Worm (Caenorhabditis elegans) whole organism, late embryonic: ENCODE measurements around the gene R08D7.7.
A peak's percentile ranks its signal among the peaks of the same experiment; 100 is the strongest.
"Not testable (repeated sequence)": the region's sequence is repeated elsewhere in the genome, so short reads cannot be mapped to it uniquely, and the experiment has no call there.

Source experiments
- C08G9.2 ChIP-seq: sonication (generic microtip); optimal IDR thresholded peaks from 2 replicates; lab custom pipeline; 2016; ENCODE audit warnings: mild to moderate bottlenecking, missing genetic modification characterization, moderate library complexity, missing compliant biosample characterization
- T23F11.4 ChIP-seq: fragments of 200-800 bp; sonication (Bioruptor generic); optimal IDR thresholded peaks from 2 replicates; lab custom pipeline; 2018; ENCODE audit warnings: mild to moderate bottlenecking, missing genetic modification characterization, missing compliant biosample characterization
- Y22D7AL.16 ChIP-seq: sonication (generic microtip); optimal IDR thresholded peaks from 2 replicates; lab custom pipeline; 2016; ENCODE audit warnings: missing genetic modification characterization, missing compliant biosample characterization
- ahr-1 ChIP-seq: sonication (generic microtip); optimal IDR thresholded peaks from 2 replicates; lab custom pipeline; 2016; ENCODE audit warnings: missing genetic modification characterization, missing compliant biosample characterization
- ama-1 ChIP-seq: fragments of 150-350 bp; optimal IDR thresholded peaks from 2 replicates; lab custom pipeline; 2014
- ceh-14 ChIP-seq: sonication (generic microtip); optimal IDR thresholded peaks from 2 replicates; lab custom pipeline; 2016; ENCODE audit warnings: missing genotype, missing genetic modification characterization, missing compliant biosample characterization
- ceh-18 ChIP-seq: sonication (generic microtip); optimal IDR thresholded peaks from 2 replicates; lab custom pipeline; 2016; ENCODE audit warnings: missing genetic modification characterization, missing compliant biosample characterization
- ceh-2 ChIP-seq: sonication (generic microtip); optimal IDR thresholded peaks from 2 replicates; lab custom pipeline; 2016; ENCODE audit warnings: missing genotype, missing genetic modification characterization, missing compliant biosample characterization
- ceh-22 ChIP-seq: sonication (generic microtip); optimal IDR thresholded peaks from 2 replicates; lab custom pipeline; 2017; ENCODE audit warnings: missing biosample characterization, missing genetic modification characterization
- ceh-30 ChIP-seq: fragments of 150-350 bp; optimal IDR thresholded peaks from 2 replicates; lab custom pipeline; 2014; ENCODE audit warnings: missing biosample characterization, missing genetic modification characterization
- ceh-31 ChIP-seq: sonication (generic microtip); optimal IDR thresholded peaks from 2 replicates; lab custom pipeline; 2016; ENCODE audit warnings: missing genetic modification characterization, missing compliant biosample characterization
- ceh-34 ChIP-seq: sonication (generic microtip); optimal IDR thresholded peaks from 2 replicates; lab custom pipeline; 2016; ENCODE audit warnings: mild to moderate bottlenecking, missing genetic modification characterization, missing compliant biosample characterization
- ceh-48 ChIP-seq: sonication (generic microtip); optimal IDR thresholded peaks from 2 replicates; lab custom pipeline; 2016; ENCODE audit warnings: missing genetic modification characterization, inconsistent platforms, missing compliant biosample characterization
- dve-1 ChIP-seq: sonication (generic microtip); optimal IDR thresholded peaks from 2 replicates; lab custom pipeline; 2017; ENCODE audit warnings: antibody characterized with exemption, mild to moderate bottlenecking, missing genetic modification characterization, missing compliant biosample characterization
- elt-2 ChIP-seq: sonication (generic microtip); optimal IDR thresholded peaks from 2 replicates; lab custom pipeline; 2016; ENCODE audit warnings: missing genetic modification reagents, missing genetic modification characterization, missing compliant biosample characterization
- ets-4 ChIP-seq: sonication (generic microtip); optimal IDR thresholded peaks from 2 replicates; lab custom pipeline; 2016; ENCODE audit warnings: missing genetic modification characterization, missing compliant biosample characterization
- fax-1 ChIP-seq: sonication (generic microtip); optimal IDR thresholded peaks from 2 replicates; lab custom pipeline; 2016; ENCODE audit warnings: missing genotype, missing genetic modification characterization, missing compliant biosample characterization
- gmeb-2 ChIP-seq: sonication (generic microtip); optimal IDR thresholded peaks from 2 replicates; lab custom pipeline; 2016; ENCODE audit warnings: missing genetic modification characterization, inconsistent platforms, missing compliant biosample characterization
- lim-6 ChIP-seq: sonication (generic microtip); optimal IDR thresholded peaks from 2 replicates; lab custom pipeline; 2016; ENCODE audit warnings: missing genetic modification characterization, missing compliant biosample characterization
- nhr-11 ChIP-seq: fragments of 150-350 bp; optimal IDR thresholded peaks from 2 replicates; lab custom pipeline; 2014; ENCODE audit warnings: missing biosample characterization, missing genetic modification characterization
- nhr-232 ChIP-seq: sonication (generic microtip); optimal IDR thresholded peaks from 2 replicates; lab custom pipeline; 2016; ENCODE audit warnings: missing genetic modification characterization, missing compliant biosample characterization
- odd-2 ChIP-seq: sonication (generic microtip); optimal IDR thresholded peaks from 2 replicates; lab custom pipeline; 2017; ENCODE audit warnings: antibody characterized with exemption, mild to moderate bottlenecking, missing genetic modification characterization, missing compliant biosample characterization
- pag-3 ChIP-seq: sonication (generic microtip); optimal IDR thresholded peaks from 2 replicates; lab custom pipeline; 2016; ENCODE audit warnings: missing compliant biosample characterization, missing genetic modification characterization, borderline replicate concordance
- pat-9 ChIP-seq: fragments of 200-800 bp; sonication (Bioruptor generic); optimal IDR thresholded peaks from 2 replicates; lab custom pipeline; 2018; ENCODE audit warnings: mild to moderate bottlenecking, missing genetic modification characterization, moderate library complexity, missing compliant biosample characterization
- pax-1 ChIP-seq: fragments of 150-350 bp; optimal IDR thresholded peaks from 2 replicates; lab custom pipeline; 2014; ENCODE audit warnings: missing biosample characterization, missing genetic modification characterization
- pha-2 ChIP-seq: sonication (generic microtip); optimal IDR thresholded peaks from 2 replicates; lab custom pipeline; 2017; ENCODE audit warnings: mild to moderate bottlenecking, missing genetic modification characterization, missing compliant biosample characterization
- pha-4 ChIP-seq: fragments of 150-350 bp; optimal IDR thresholded peaks from 2 replicates; lab custom pipeline; 2018; ENCODE audit warnings: missing biosample characterization, missing genetic modification reagents, missing genetic modification characterization
- pqm-1 ChIP-seq: sonication (generic microtip); optimal IDR thresholded peaks from 2 replicates; lab custom pipeline; 2016; ENCODE audit warnings: missing genetic modification characterization, missing compliant biosample characterization
- pros-1 ChIP-seq: fragments of 150-350 bp; optimal IDR thresholded peaks from 2 replicates; lab custom pipeline; 2014; ENCODE audit warnings: missing biosample characterization, missing genetic modification reagents, missing genetic modification characterization
- sdc-2 ChIP-seq: sonication (generic microtip); optimal IDR thresholded peaks from 2 replicates; lab custom pipeline; 2016; ENCODE audit warnings: missing genotype, missing genetic modification characterization, missing compliant biosample characterization
- sox-2 ChIP-seq: fragments of 200-800 bp; sonication (Bioruptor generic); IDR thresholded peaks from 2 replicates; pipeline ENCODE4 v1.3.6; 2022; ENCODE audit warnings: missing genetic modification reagents, missing genetic modification characterization, missing compliant biosample characterization
- syd-9 ChIP-seq: sonication (generic microtip); optimal IDR thresholded peaks from 2 replicates; lab custom pipeline; 2016; ENCODE audit warnings: mild to moderate bottlenecking, missing genetic modification characterization, moderate library complexity, missing compliant biosample characterization
- tbx-7 ChIP-seq: sonication (generic microtip); optimal IDR thresholded peaks from 2 replicates; lab custom pipeline; 2016; ENCODE audit warnings: missing genotype, missing genetic modification characterization, missing compliant biosample characterization
- unc-3 ChIP-seq, 2 experiments: fragments of 200-800 bp in 1 of 2; sonication (Bioruptor generic) in 1 of 2; sonication (generic microtip) in 1 of 2; conservative IDR thresholded peaks in 1 of 2; optimal IDR thresholded peaks in 1 of 2; 2 replicates each; pipeline versions ENCODE4 v1.3.6 to Lab custom; 2016 to 2022; ENCODE audit warnings: missing compliant biosample characterization in 2 of 2, missing genetic modification characterization in 2 of 2, missing genetic modification reagents in 1 of 2
- unc-42 ChIP-seq: sonication (generic microtip); optimal IDR thresholded peaks from 2 replicates; lab custom pipeline; 2016; ENCODE audit warnings: missing genotype, missing genetic modification characterization, missing compliant biosample characterization
- unc-55 ChIP-seq: sonication (generic microtip); optimal IDR thresholded peaks from 2 replicates; lab custom pipeline; 2017; ENCODE audit warnings: missing biosample characterization, missing genetic modification reagents, missing genetic modification characterization
- unc-86 ChIP-seq: sonication (generic microtip); optimal IDR thresholded peaks from 2 replicates; lab custom pipeline; 2016; ENCODE audit warnings: missing genetic modification characterization, missing compliant biosample characterization
- zip-5 ChIP-seq: sonication (generic microtip); optimal IDR thresholded peaks from 2 replicates; lab custom pipeline; 2016; ENCODE audit warnings: missing genetic modification characterization, missing compliant biosample characterization
- ztf-16 ChIP-seq: sonication (generic microtip); optimal IDR thresholded peaks from 2 replicates; lab custom pipeline; 2017; ENCODE audit warnings: missing genetic modification characterization, missing compliant biosample characterization

Gene R08D7.7

ce11 chrIII:8989752-8990151 is at the start of gene R08D7.7:
Gene R08D7.7, plus strand, starts transcription at chrIII:8990052.
- not testable (repeated sequence) for TF ChIP-seq C08G9.2; ahr-1; ceh-30 (tag; lab: Kevin White, UChicago)

ce11 chrIII:8944357-8944756 is 45.5 kb upstream of the R08D7.7 start, which contains the start of gene dhrr-1:
Gene dhrr-1, plus strand, starts transcription at chrIII:8944657.
- TF ChIP-seq sdc-2 (tag; lab: Kevin White, UChicago) (no peak), ceh-18 (tag; lab: Kevin White, UChicago) (no peak), pax-1 (tag; lab: Kevin White, UChicago) (no peak), pag-3 (tag; lab: Kevin White, UChicago) (no peak), sox-2 (GFP tag; lab: Robert Waterston, UW) (no peak), pha-2 (tag; lab: Kevin White, UChicago) (no peak), ceh-14 (tag; lab: Kevin White, UChicago) (no peak), elt-2 (no peak), Y22D7AL.16 (tag; lab: Kevin White, UChicago) (no peak), ceh-48 (no peak), zip-5 (tag; lab: Kevin White, UChicago) (no peak), odd-2 (no peak), tbx-7 (tag; lab: Kevin White, UChicago) (no peak), ceh-30 (tag; lab: Kevin White, UChicago) (no peak), nhr-11 (tag; lab: Kevin White, UChicago) (no peak), ceh-22 (tag; lab: Kevin White, UChicago) (no peak), lim-6 (tag; lab: Kevin White, UChicago) (no peak), ceh-34 (tag; lab: Kevin White, UChicago) (no peak)

DNA sequence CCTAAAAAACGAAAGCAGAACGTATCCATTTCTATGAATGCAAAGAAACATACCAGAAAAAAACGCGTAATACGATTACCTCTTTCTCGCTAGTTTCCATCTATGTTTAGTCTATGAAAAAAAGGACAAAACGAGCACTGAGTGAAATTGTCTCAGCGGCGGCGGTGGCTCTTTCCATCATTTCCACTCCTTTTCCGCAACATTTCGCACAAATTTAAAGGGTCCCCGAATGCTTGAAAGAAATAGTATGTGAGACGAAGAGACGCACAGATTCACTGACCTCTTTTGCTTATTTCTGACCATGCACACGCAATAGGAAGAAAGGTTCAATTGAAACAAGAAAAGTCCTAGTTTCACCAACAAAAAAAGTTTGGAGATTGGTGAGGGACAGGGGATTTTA is 43.6 kb upstream of the R08D7.7 start:
- TF ChIP-seq ets-4 (tag; lab: Kevin White, UChicago) (no peak), unc-42 (peak; percentile 3)
- TF ChIP-seq, all 69 proteins: peak for 1

ce11 chrIII:8949147-8949546 is 40.7 kb upstream of the R08D7.7 start:
- no peak for TF ChIP-seq nhr-232 (tag; lab: Kevin White, UChicago)
- TF ChIP-seq T23F11.4 (GFP tag; lab: Kevin White, UChicago) = no peak
- no peak for TF ChIP-seq pag-3 (tag; lab: Kevin White, UChicago)
- TF ChIP-seq unc-3 (GFP tag; conservative IDR thresholded peaks at IDR 0.05; lab: Robert Waterston, UW) = no peak
- no peak for TF ChIP-seq unc-3 (tag; optimal IDR thresholded peaks at IDR 0.05; lab: Kevin White, UChicago)
- no peak for TF ChIP-seq C08G9.2
- no peak for TF ChIP-seq Y22D7AL.16 (tag; lab: Kevin White, UChicago)
- no peak for TF ChIP-seq ceh-2 (tag; lab: Kevin White, UChicago)
- TF ChIP-seq ceh-14 (tag; lab: Kevin White, UChicago) = no peak
- TF ChIP-seq sox-2 (GFP tag; lab: Robert Waterston, UW) = no peak
- no peak for TF ChIP-seq ceh-30 (tag; lab: Kevin White, UChicago)
- no peak for TF ChIP-seq pha-4
- TF ChIP-seq ceh-31 (tag; lab: Kevin White, UChicago) = no peak
- no peak for TF ChIP-seq unc-42
- TF ChIP-seq syd-9 (tag; lab: Kevin White, UChicago) = no peak

DNA sequence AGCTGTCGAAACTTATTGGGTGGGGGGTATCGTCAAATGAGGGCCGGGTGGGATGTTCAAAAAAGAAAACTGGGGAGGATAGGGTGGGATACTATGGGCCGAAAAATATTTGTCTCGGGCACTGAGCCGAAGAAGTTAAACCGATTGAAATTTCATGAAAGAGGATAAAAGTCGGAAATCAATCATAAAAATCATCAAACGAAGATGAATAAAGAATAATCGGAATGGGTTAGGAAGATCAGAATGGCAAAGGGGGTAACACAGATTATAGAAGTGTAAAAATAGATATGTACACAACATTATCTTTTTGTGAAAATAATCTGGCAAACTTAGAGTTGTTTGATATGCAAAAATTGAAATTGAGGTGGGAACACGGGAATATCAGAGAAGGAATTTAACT is 34.3 kb upstream of the R08D7.7 start:
- TF ChIP-seq pat-9 (tag; lab: Kevin White, UChicago) = no peak
- TF ChIP-seq unc-55 (GFP tag; lab: Kevin White, UChicago) = no peak
- TF ChIP-seq unc-86 (tag; lab: Kevin White, UChicago) = no peak
- TF ChIP-seq zip-5 (tag; lab: Kevin White, UChicago) = no peak
- no peak for TF ChIP-seq fax-1 (tag; lab: Kevin White, UChicago)
- TF ChIP-seq syd-9 (tag; lab: Kevin White, UChicago) = no peak
- TF ChIP-seq dve-1 (tag; lab: Kevin White, UChicago) = no peak
- TF ChIP-seq ceh-18 (tag; lab: Kevin White, UChicago) = no peak
- TF ChIP-seq sox-2 (GFP tag; lab: Robert Waterston, UW) = no peak
- no peak for TF ChIP-seq ama-1 (lab: Kevin White, UChicago)
- no peak for TF ChIP-seq ztf-16 (tag; lab: Kevin White, UChicago)
- no peak for TF ChIP-seq ceh-22 (tag; lab: Kevin White, UChicago)
- no peak for TF ChIP-seq pqm-1 (tag; lab: Kevin White, UChicago)
- TF ChIP-seq pros-1 = no peak
- TF ChIP-seq gmeb-2 = no peak
